Worm (Caenorhabditis elegans) whole organism, L4/young adult: ENCODE measurements around the gene F46H5.4.

ENCODE experiments used
- W03F9.2 ChIP-seq: fragments of 150-350 bp; optimal IDR thresholded peaks from 2 replicates; lab custom pipeline; 2014; ENCODE audit warnings: missing biosample characterization, missing genetic modification characterization
- dao-5 ChIP-seq: sonication (generic microtip); optimal IDR thresholded peaks from 2 replicates; lab custom pipeline; 2016; ENCODE audit warnings: missing genotype, missing genetic modification characterization, moderate library complexity, missing compliant biosample characterization
- him-1 ChIP-seq: sonication (generic microtip); optimal IDR thresholded peaks from 2 replicates; lab custom pipeline; 2016; ENCODE audit warnings: missing genotype, missing genetic modification reagents, missing genetic modification characterization, missing compliant biosample characterization

Gene F46H5.4

ce11 chrX:7269379-7269778 lies 15.0 kb upstream of the F46H5.4 start, which contains the start of gene grd-7:
grd-7 (minus strand) TSS chrX:7269479.
- TF ChIP-seq dao-5 (tag; lab: Kevin White, UChicago) (no peak), him-1 (tag; lab: Kevin White, UChicago) (no peak), W03F9.2 (tag; lab: Kevin White, UChicago) (no peak)

ce11 chrX:7268965-7269364 lies 14.6 kb upstream of the F46H5.4 start:
- no peak for TF ChIP-seq him-1 (tag; lab: Kevin White, UChicago)
- no peak for TF ChIP-seq dao-5 (tag; lab: Kevin White, UChicago)
- TF ChIP-seq W03F9.2 (tag; lab: Kevin White, UChicago) = no peak

ce11 chrX:7265348-7265747 lies 10.9 kb upstream of the F46H5.4 start, which contains the start of gene F46H5.2:
F46H5.2 (plus strand) TSS chrX:7265648.
- TF ChIP-seq W03F9.2 (tag; lab: Kevin White, UChicago) (no peak), dao-5 (tag; lab: Kevin White, UChicago) (no peak), him-1 (tag; lab: Kevin White, UChicago) (no peak)

- no peak for TF ChIP-seq W03F9.2 (tag; lab: Kevin White, UChicago)
- TF ChIP-seq him-1 (tag; lab: Kevin White, UChicago) = peak; percentile 84
Measured at ce11 chrX:7264591-7265306, 10.3 kb upstream of the F46H5.4 start.

- TF ChIP-seq W03F9.2 (tag; lab: Kevin White, UChicago) (no peak), him-1 (tag; lab: Kevin White, UChicago) (no peak), dao-5 (tag; lab: Kevin White, UChicago) (no peak)
Measured at ce11 chrX:7260327-7261019, 6.1 kb upstream of the F46H5.4 start, which contains the start of gene lact-1. lact-1 (minus strand) TSS chrX:7260377.

- TF ChIP-seq dao-5 (tag; lab: Kevin White, UChicago) (no peak), W03F9.2 (tag; lab: Kevin White, UChicago) (no peak), him-1 (tag; lab: Kevin White, UChicago) (no peak)
Measured at ce11 chrX:7256891-7257290, 2.5 kb upstream of the F46H5.4 start, which contains the start of gene F46H5.5. F46H5.5 (minus strand) TSS chrX:7256991.

ce11 chrX:7244756-7245155 lies 9.7 kb downstream of the F46H5.4 start:
- TF ChIP-seq dao-5 (tag; lab: Kevin White, UChicago) = no peak
- TF ChIP-seq W03F9.2 (tag; lab: Kevin White, UChicago) = peak; percentile 22

- TF ChIP-seq W03F9.2 (tag; lab: Kevin White, UChicago) = no peak
- no peak for TF ChIP-seq him-1 (tag; lab: Kevin White, UChicago)
- no peak for TF ChIP-seq dao-5 (tag; lab: Kevin White, UChicago)
Measured at ce11 chrX:7242878-7243277, 11.5 kb downstream of the F46H5.4 start, which contains the start of gene F46H5.7. F46H5.7 (minus strand) TSS chrX:7242983.

ce11 chrX:7242119-7242518 lies 12.3 kb downstream of the F46H5.4 start:
- TF ChIP-seq dao-5 (tag; lab: Kevin White, UChicago) (no peak), him-1 (tag; lab: Kevin White, UChicago) (no peak), W03F9.2 (tag; lab: Kevin White, UChicago) (no peak)

ce11 chrX:7238562-7238961 lies 15.8 kb downstream of the F46H5.4 start, which contains the start of gene F46H5.3:
F46H5.3 (minus strand) TSS chrX:7238662.
- TF ChIP-seq W03F9.2 (tag; lab: Kevin White, UChicago) (no peak), him-1 (tag; lab: Kevin White, UChicago) (no peak), dao-5 (tag; lab: Kevin White, UChicago) (no peak)

ce11 chrX:7236717-7237116 lies 17.7 kb downstream of the F46H5.4 start:
- no peak for TF ChIP-seq him-1 (tag; lab: Kevin White, UChicago)
- no peak for TF ChIP-seq dao-5 (tag; lab: Kevin White, UChicago)
- no peak for TF ChIP-seq W03F9.2 (tag; lab: Kevin White, UChicago)

ce11 chrX:7234723-7235203 lies 19.6 kb downstream of the F46H5.4 start:
- TF ChIP-seq him-1 (tag; lab: Kevin White, UChicago) (peak; percentile 81), W03F9.2 (tag; lab: Kevin White, UChicago) (no peak)

- no peak for TF ChIP-seq dao-5 (tag; lab: Kevin White, UChicago)
- TF ChIP-seq W03F9.2 (tag; lab: Kevin White, UChicago) = no peak
- no peak for TF ChIP-seq him-1 (tag; lab: Kevin White, UChicago)
Measured at ce11 chrX:7234074-7234453, 20.3 kb downstream of the F46H5.4 start.
